Fruit fly (Drosophila melanogaster): ENCODE measurements around the gene Torsin.
A peak's percentile ranks its signal among the peaks of the same experiment; 100 is the strongest.

Gene Torsin

dm6 chrX:4679813-4680381 is 30.1 kb upstream of the Torsin start (continued):
- TF ChIP-seq CG1621 (tag; optimal IDR thresholded peaks at IDR 0.05) (no peak), Hr4 (GFP tag; optimal IDR thresholded peaks at IDR 0.05) (peak; percentile 64), Gug (GFP tag; IDR thresholded peaks at IDR 0.05) (peak; percentile 67), CG32006 (GFP tag; optimal IDR thresholded peaks at IDR 0.05) (peak; percentile 67), Eip78C (GFP tag) (peak; percentile 90), fkh (GFP tag; optimal IDR thresholded peaks at IDR 0.05) (no peak), CG31627 (GFP tag; optimal IDR thresholded peaks at IDR 0.05) (peak; percentile 57), CG34406 (GFP tag; optimal IDR thresholded peaks at IDR 0.05) (peak; percentile 46), OdsH (GFP tag; optimal IDR thresholded peaks at IDR 0.05) (peak; percentile 62), fd59A (GFP tag; optimal IDR thresholded peaks at IDR 0.05) (no peak), net (GFP tag; optimal IDR thresholded peaks at IDR 0.05) (peak; percentile 51), esn (GFP tag; optimal IDR thresholded peaks at IDR 0.05) (peak; percentile 75), fd85E (GFP tag; optimal IDR thresholded peaks at IDR 0.05) (no peak), CG8319 (GFP tag; optimal IDR thresholded peaks at IDR 0.05) (peak; percentile 37), dac (GFP tag; optimal IDR thresholded peaks at IDR 0.05) (peak; percentile 32), spab (GFP tag; optimal IDR thresholded peaks at IDR 0.05) (no peak), Hr38 (GFP tag; optimal IDR thresholded peaks at IDR 0.05) (no peak), CG6808 (GFP tag; optimal IDR thresholded peaks at IDR 0.05) (peak; percentile 30), cyc (GFP tag; optimal IDR thresholded peaks at IDR 0.05) (peak; percentile 57), CG6163 (GFP tag; IDR thresholded peaks at IDR 0.05) (peak; percentile 64; the same call in 2 of the 3 replicates), svp (GFP tag) (peak; percentile 81), eg (GFP tag; IDR thresholded peaks at IDR 0.05) (peak; percentile 71), Hr39 (GFP tag; optimal IDR thresholded peaks at IDR 0.05) (peak; percentile 67), CG9139 (GFP tag; optimal IDR thresholded peaks at IDR 0.05) (no peak)

DNA sequence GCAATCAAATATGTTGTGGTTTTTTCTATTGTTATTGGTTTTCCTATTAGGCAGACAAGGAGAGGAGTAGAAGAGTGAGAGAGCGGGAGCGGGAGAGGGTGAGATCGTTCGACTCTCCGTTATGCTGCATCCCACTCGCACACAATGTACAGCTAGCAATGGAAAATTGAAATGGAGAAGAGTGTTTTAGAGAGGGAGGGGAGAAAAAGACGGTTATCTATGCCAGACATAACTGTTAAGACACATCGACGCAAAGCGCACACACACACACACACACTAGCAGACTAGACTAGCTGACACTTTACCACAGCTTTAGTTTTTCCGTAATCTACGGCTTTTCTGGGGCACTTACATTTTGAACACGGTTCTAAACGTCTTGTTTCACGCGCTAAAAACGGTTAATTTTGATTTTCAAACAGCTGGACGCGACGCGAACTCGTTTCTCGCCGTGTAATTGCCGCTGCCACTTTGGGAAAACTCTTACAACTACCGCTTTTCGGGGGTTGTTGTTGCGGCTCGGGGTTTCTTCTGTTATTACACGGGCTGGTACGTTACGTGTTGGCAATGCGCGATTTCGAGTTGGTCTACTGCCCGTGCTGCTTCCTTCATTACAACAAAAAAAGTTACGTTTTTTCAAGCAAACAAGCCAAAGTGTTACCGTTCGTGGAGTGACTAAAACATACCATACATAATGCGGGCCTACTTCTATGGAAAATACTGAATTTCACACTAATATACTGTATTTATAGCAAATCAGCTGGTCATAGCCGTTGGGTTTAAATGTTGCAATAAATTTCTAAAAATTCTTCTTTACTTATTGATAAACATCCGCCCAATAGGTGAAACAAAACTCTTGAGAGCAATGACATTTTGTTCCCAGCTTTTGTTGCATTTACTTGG is 29.3 kb upstream of the Torsin start, which contains the start of gene fzr:
TSS of gene fzr (minus strand) at position 625 of the 900 bp plus-strand sequence.
- no peak for TF ChIP-seq CG6854 (GFP tag; optimal IDR thresholded peaks at IDR 0.05)
- TF ChIP-seq CG1621 (tag; optimal IDR thresholded peaks at IDR 0.05), result no peak
- TF ChIP-seq Eip78C (GFP tag), result peak; percentile 59
- no peak for TF ChIP-seq CG3032 (tag; optimal IDR thresholded peaks at IDR 0.05)
- TF ChIP-seq spab (GFP tag; optimal IDR thresholded peaks at IDR 0.05), result no peak
- no peak for TF ChIP-seq CG11902 (GFP tag; optimal IDR thresholded peaks at IDR 0.05)
- peak; percentile 19 for TF ChIP-seq CG32006 (GFP tag; optimal IDR thresholded peaks at IDR 0.05)
- TF ChIP-seq CG7368 (GFP tag; optimal IDR thresholded peaks at IDR 0.05), result no peak
- TF ChIP-seq fkh (GFP tag; optimal IDR thresholded peaks at IDR 0.05), result peak; percentile 7
- TF ChIP-seq achi (GFP tag; optimal IDR thresholded peaks at IDR 0.05), result no peak
- no peak for TF ChIP-seq Hr39 (GFP tag; optimal IDR thresholded peaks at IDR 0.05)
- 0 out of 3 replicates have a peak, but pooled peaks have one; percentile 19 for TF ChIP-seq CG8119 (GFP tag; IDR thresholded peaks at IDR 0.05)

DNA sequence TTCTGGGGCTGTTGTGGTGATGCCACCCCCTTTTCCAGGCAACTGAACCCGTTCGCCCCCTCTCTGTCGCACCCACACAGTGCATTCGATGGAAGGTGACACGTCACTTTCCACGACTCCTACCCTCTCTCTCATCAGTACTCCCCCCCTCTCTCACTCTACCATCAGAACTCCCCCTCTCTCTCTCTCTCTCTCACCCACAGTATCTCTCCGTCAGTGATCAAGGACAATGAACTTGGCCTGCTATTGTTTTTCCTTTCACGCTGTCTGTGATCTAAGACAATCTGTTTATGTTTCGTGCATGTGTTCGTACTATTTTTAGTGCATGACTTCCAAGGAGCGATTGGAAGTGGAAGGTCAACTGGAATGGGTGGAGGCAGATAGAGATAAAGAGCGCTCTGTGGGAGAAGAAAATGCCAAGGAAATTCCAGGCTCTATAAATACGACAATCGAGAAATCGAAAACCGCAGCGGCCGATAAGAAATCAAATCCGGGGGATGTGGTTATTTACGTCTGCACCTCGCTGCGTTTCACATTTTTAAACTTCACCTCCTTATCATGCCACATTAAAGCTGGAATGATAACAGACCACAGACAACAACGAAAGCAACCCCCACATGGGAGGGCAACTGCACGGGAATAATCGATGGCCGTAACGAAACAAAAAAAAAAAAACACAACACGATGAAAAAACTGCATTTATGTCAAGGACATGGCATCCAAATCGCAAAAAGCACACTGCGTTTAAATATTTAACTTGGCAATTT is 28.5 kb upstream of the Torsin start:
- TF ChIP-seq esn (GFP tag; optimal IDR thresholded peaks at IDR 0.05), result no peak
- TF ChIP-seq dac (GFP tag; optimal IDR thresholded peaks at IDR 0.05), result no peak
- peak; percentile 95 for TF ChIP-seq svp (GFP tag)

DNA sequence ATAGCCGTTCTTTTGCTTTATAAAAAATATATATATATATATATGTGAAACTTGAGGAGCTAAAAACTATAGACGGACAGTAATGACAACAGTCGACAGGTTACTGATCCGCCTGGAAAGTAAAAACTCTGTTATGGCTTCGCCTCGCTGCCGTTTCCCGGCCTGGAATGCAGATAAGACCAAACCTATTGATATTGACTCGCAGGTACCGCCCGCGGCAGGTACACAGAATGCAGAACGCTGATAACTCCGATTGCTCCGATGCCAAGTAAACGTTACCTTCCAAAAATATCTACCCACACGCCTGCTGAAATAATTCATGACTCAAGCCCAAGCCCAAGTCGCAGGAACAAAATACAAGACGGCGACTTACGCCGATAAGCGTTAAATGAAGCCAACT is 27.6 kb upstream of the Torsin start:
- no peak for TF ChIP-seq CG8119 (GFP tag; IDR thresholded peaks at IDR 0.05)
- no peak for TF ChIP-seq Ets21C (GFP tag; optimal IDR thresholded peaks at IDR 0.05)
- peak; percentile 59 for TF ChIP-seq vri (GFP tag; optimal IDR thresholded peaks at IDR 0.05)
- peak; percentile 11 for TF ChIP-seq CG34406 (GFP tag; optimal IDR thresholded peaks at IDR 0.05)
- no peak for TF ChIP-seq Ets96B (tag; optimal IDR thresholded peaks at IDR 0.05)
- peak; percentile 33 for TF ChIP-seq Blimp-1 (GFP tag; optimal IDR thresholded peaks at IDR 0.05)
- TF ChIP-seq dac (GFP tag; optimal IDR thresholded peaks at IDR 0.05), result no peak
- no peak for TF ChIP-seq CG11902 (GFP tag; optimal IDR thresholded peaks at IDR 0.05)
- TF ChIP-seq Eip93F (GFP tag; optimal IDR thresholded peaks at IDR 0.05), result no peak
- no peak for TF ChIP-seq achi (GFP tag; optimal IDR thresholded peaks at IDR 0.05)
- TF ChIP-seq CG11294 (GFP tag; IDR thresholded peaks at IDR 0.05), result no peak
- TF ChIP-seq CG6163 (GFP tag; IDR thresholded peaks at IDR 0.05), result 0 out of 3 replicates have a peak, but pooled peaks have one; percentile 34
- TF ChIP-seq svp (GFP tag), result peak; percentile 52
- no peak for TF ChIP-seq CG10669 (GFP tag; optimal IDR thresholded peaks at IDR 0.05)
- no peak for TF ChIP-seq Gug (GFP tag; IDR thresholded peaks at IDR 0.05)
- TF ChIP-seq Sox15 (GFP tag; optimal IDR thresholded peaks at IDR 0.05), result no peak
- TF ChIP-seq CG31627 (GFP tag; optimal IDR thresholded peaks at IDR 0.05), result no peak
- peak; percentile 22 for TF ChIP-seq CG9139 (GFP tag; optimal IDR thresholded peaks at IDR 0.05)
- no peak for TF ChIP-seq fkh (GFP tag; optimal IDR thresholded peaks at IDR 0.05)
- TF ChIP-seq Lpt (GFP tag; optimal IDR thresholded peaks at IDR 0.05), result no peak
- TF ChIP-seq CG15336 (GFP tag; IDR thresholded peaks at IDR 0.05), result no peak

Data from whole organism, prepupa.